Fruit fly (Drosophila melanogaster) whole organism, wandering third instar larva: ENCODE results near the gene CG12010.

Source experiments
- Abd-B ChIP-seq: fragments of >200 bp; optimal IDR thresholded peaks from 2 replicates; lab custom pipeline; 2017; ENCODE audit warnings: missing biosample characterization, missing genetic modification characterization
- CG32264 ChIP-seq: fragments of 200-800 bp; sonication (Bioruptor generic); optimal IDR thresholded peaks from 2 replicates; lab custom pipeline; 2016; ENCODE audit warnings: missing biosample characterization, missing genetic modification characterization
- CG9705 ChIP-seq: fragments of 200-800 bp; sonication (Bioruptor generic); optimal IDR thresholded peaks from 2 replicates; lab custom pipeline; 2018; ENCODE audit warnings: missing biosample characterization, mild to moderate bottlenecking, missing genetic modification characterization
- CrebA ChIP-seq: fragments of 200-800 bp; sonication (Bioruptor generic); optimal IDR thresholded peaks from 2 replicates; lab custom pipeline; 2016; ENCODE audit warnings: missing biosample characterization, mild to moderate bottlenecking, missing genetic modification characterization, borderline replicate concordance
- Dfd ChIP-seq: fragments of >200 bp; optimal IDR thresholded peaks from 2 replicates; lab custom pipeline; 2017; ENCODE audit warnings: missing biosample characterization, missing genetic modification characterization
- Dif ChIP-seq: fragments of 200-275, 200-300 bp; sonication (Bioruptor generic); optimal IDR thresholded peaks from 2 replicates; lab custom pipeline; 2018; ENCODE audit warnings: missing biosample characterization, missing genetic modification characterization; ENCODE audit not compliant: partially characterized antibody
- GATAd ChIP-seq: sonication (Bioruptor generic); optimal IDR thresholded peaks from 2 replicates; lab custom pipeline; 2016; ENCODE audit warnings: missing biosample characterization, missing genetic modification characterization
- HLH106 ChIP-seq: fragments of 200-800 bp; optimal IDR thresholded peaks from 3 replicates; lab custom pipeline; 2019; ENCODE audit warnings: missing biosample characterization, mild to moderate bottlenecking, missing genetic modification characterization, moderate library complexity
- Hnf4 ChIP-seq: fragments of 200-800 bp; sonication (Bioruptor generic); optimal IDR thresholded peaks from 2 replicates; lab custom pipeline; 2016; ENCODE audit warnings: missing biosample characterization, mild to moderate bottlenecking, missing genetic modification characterization
- Hr78 ChIP-seq: fragments of >200 bp; optimal IDR thresholded peaks from 2 replicates; lab custom pipeline; 2017; ENCODE audit warnings: missing biosample characterization, missing genetic modification characterization
- Hr83 ChIP-seq: fragments of 200-300 bp; sonication (Bioruptor generic); optimal IDR thresholded peaks from 2 replicates; lab custom pipeline; 2016; ENCODE audit warnings: missing biosample characterization, mild to moderate bottlenecking, missing genetic modification characterization, moderate library complexity; ENCODE audit not compliant: poor library complexity, severe bottlenecking
- Mio ChIP-seq: sonication (Bioruptor generic); optimal IDR thresholded peaks from 2 replicates; lab custom pipeline; 2016; ENCODE audit warnings: missing biosample characterization, missing genetic modification characterization
- Myc ChIP-seq: fragments of >200 bp; optimal IDR thresholded peaks from 2 replicates; lab custom pipeline; 2017
- N ChIP-seq: fragments of >200 bp; optimal IDR thresholded peaks from 2 replicates; lab custom pipeline; 2018; ENCODE audit warnings: missing biosample characterization, missing external identifiers, missing genetic modification characterization
- OdsH ChIP-seq: fragments of 200-800 bp; sonication (Bioruptor generic); optimal IDR thresholded peaks from 2 replicates; lab custom pipeline; 2016; ENCODE audit warnings: missing biosample characterization, mild to moderate bottlenecking, missing genetic modification characterization
- Rel ChIP-seq, 2 experiments: fragments of 200-800 bp; sonication (Bioruptor generic) in 1 of 2; optimal IDR thresholded peaks; 2 replicates in 1 of 2; 3 replicates in 1 of 2; lab custom pipeline; 2016 to 2019; ENCODE audit warnings: mild to moderate bottlenecking in 2 of 2, missing biosample characterization in 2 of 2, missing genetic modification characterization in 2 of 2, moderate library complexity in 1 of 2
- Sp1 ChIP-seq: fragments of 200-800 bp; sonication (Bioruptor generic); optimal IDR thresholded peaks from 3 replicates; lab custom pipeline; 2019; ENCODE audit warnings: missing biosample characterization, mild to moderate bottlenecking, missing genetic modification characterization, moderate library complexity
- dl ChIP-seq, 2 experiments: fragments of 175-275, 200-275 bp in 1 of 2; fragments of 200-275 bp in 1 of 2; sonication (Bioruptor generic); optimal IDR thresholded peaks; lab custom pipeline; 2018; ENCODE audit warnings: mild to moderate bottlenecking in 2 of 2, missing biosample characterization in 2 of 2, missing genetic modification characterization in 2 of 2, moderate library complexity in 2 of 2; ENCODE audit not compliant: partially characterized antibody in 2 of 2, insufficient read depth in 1 of 2
- dmrt93B ChIP-seq: fragments of 200-800 bp; sonication (Bioruptor generic); optimal IDR thresholded peaks from 2 replicates; lab custom pipeline; 2018; ENCODE audit warnings: missing biosample characterization, mild to moderate bottlenecking, missing genetic modification characterization
- ey ChIP-seq: fragments of 200-800 bp; sonication (Bioruptor generic); optimal IDR thresholded peaks from 2 replicates; lab custom pipeline; 2016; ENCODE audit warnings: missing biosample characterization, missing genetic modification characterization
- foxo ChIP-seq, 2 experiments: fragments of 200-800 bp; sonication (Bioruptor generic); optimal IDR thresholded peaks; 2 replicates in 1 of 2; 3 replicates in 1 of 2; lab custom pipeline; 2016 to 2017; ENCODE audit warnings: missing biosample characterization in 2 of 2, missing genetic modification characterization in 2 of 2
- fru ChIP-seq: fragments of 200-800 bp; sonication (Bioruptor generic); optimal IDR thresholded peaks from 3 replicates; lab custom pipeline; 2016; ENCODE audit warnings: missing biosample characterization, mild to moderate bottlenecking, missing genetic modification characterization
- h ChIP-seq: fragments of 200-800 bp; sonication (Bioruptor generic); optimal IDR thresholded peaks from 3 replicates; lab custom pipeline; 2016; ENCODE audit warnings: missing biosample characterization, mild to moderate bottlenecking, missing genetic modification characterization
- jim ChIP-seq: fragments of 175-275, 200-325 bp; sonication (Bioruptor generic); optimal IDR thresholded peaks from 2 replicates; lab custom pipeline; 2016; ENCODE audit warnings: missing biosample characterization, mild to moderate bottlenecking, missing genetic modification characterization
- pan ChIP-seq: fragments of >200 bp; optimal IDR thresholded peaks from 2 replicates; lab custom pipeline; 2017
- psq ChIP-seq: fragments of 200-800 bp; sonication (Bioruptor generic); optimal IDR thresholded peaks from 3 replicates; lab custom pipeline; 2017; ENCODE audit warnings: missing biosample characterization, mild to moderate bottlenecking, missing genetic modification characterization, moderate library complexity
- rgr ChIP-seq: fragments of 200-800 bp; sonication (Bioruptor generic); optimal IDR thresholded peaks from 3 replicates; lab custom pipeline; 2016; ENCODE audit warnings: missing biosample characterization, mild to moderate bottlenecking, missing genetic modification characterization
- sage ChIP-seq: fragments of 200-800 bp; sonication (Bioruptor generic); optimal IDR thresholded peaks from 2 replicates; lab custom pipeline; 2016; ENCODE audit warnings: missing biosample characterization, mild to moderate bottlenecking, missing genetic modification characterization
- sv ChIP-seq: fragments of 200-800 bp; sonication (Bioruptor generic); optimal IDR thresholded peaks from 3 replicates; lab custom pipeline; 2016; ENCODE audit warnings: missing biosample characterization, missing genetic modification characterization
- tai ChIP-seq: sonication (Bioruptor generic); optimal IDR thresholded peaks from 2 replicates; lab custom pipeline; 2016; ENCODE audit warnings: missing biosample characterization, missing genetic modification characterization
- usp ChIP-seq: fragments of >200 bp; optimal IDR thresholded peaks from 2 replicates; lab custom pipeline; 2017; ENCODE audit warnings: missing biosample characterization, missing genetic modification characterization
- woc ChIP-seq: sonication (Bioruptor generic); optimal IDR thresholded peaks from 2 replicates; lab custom pipeline; 2016; ENCODE audit warnings: missing biosample characterization, mild to moderate bottlenecking, missing genetic modification characterization

Gene CG12010

DNA sequence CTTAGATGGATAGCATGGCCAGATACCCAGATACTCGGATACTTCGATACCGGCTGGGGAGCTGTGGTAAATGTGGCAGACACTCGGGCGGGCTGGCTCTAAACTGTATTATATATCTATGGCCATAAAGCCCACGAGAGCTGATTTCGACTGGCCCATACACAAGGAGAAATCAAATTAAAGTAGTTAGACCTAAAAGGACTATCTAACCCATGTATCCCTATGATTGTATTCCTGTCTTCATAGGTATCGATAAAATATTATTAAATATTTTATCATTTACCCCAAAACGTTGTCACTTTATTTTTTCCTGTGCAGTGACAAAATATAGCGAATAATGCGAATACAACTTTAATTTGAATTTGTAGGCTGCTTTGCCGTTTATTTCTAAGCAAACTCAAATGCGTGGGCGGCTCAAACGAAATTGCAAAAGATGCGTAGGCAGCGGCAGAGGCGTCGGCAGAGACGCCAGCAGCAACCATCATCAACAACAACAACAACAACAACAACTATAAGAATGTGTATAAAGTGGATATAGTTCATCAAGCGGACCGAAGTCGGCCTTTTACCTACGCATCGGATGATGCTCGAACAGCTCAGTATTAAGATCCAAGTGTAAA lies 7.9 kb downstream of the CG12010 start:
- TF ChIP-seq woc (no peak), CG9705 (GFP tag; lab: Kevin White, UChicago) (no peak), Dfd (GFP tag; lab: Kevin White, UChicago) (no peak), usp (GFP tag; lab: Kevin White, UChicago) (no peak), N (GFP tag; lab: Kevin White, UChicago) (no peak), pan (no peak), jim (GFP tag; lab: Kevin White, UChicago) (no peak), tai (GFP tag; lab: Kevin White, UChicago) (no peak), GATAd (no peak), Dif (GFP tag; lab: Kevin White, UChicago) (no peak), HLH106 (tag; lab: Kevin White, UChicago) (no peak), Hnf4 (no peak), dl (GFP tag; optimal IDR thresholded peaks at IDR 0.05; lab: Kevin White, UChicago; ENCODE audit: insufficient read depth in 1 of 2, partially characterized antibody in 2 of 2) (no peak), CG32264 (GFP tag; lab: Kevin White, UChicago) (no peak), h (GFP tag; lab: Kevin White, UChicago) (no peak)

DNA sequence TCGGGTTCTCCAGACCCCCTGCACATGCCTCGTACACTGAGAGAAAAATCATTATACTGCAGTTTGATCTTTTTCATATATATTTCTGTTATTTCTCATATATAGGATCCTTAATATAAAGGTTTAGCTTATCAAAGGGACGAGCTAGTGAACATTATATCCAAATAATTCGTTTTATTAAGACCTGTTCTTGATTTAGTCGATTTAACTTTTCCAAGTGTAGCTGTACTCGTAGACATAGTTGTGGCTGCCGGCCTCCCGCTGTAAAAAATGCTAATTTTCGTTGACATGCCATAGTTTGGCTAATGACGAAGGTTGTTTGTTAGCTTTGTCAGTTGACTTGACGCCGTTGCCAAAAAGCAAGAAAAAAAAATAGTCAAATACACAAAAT lies 8.4 kb downstream of the CG12010 start:
- TF ChIP-seq Mio = no peak
- peak; percentile 77 for TF ChIP-seq sv (GFP tag; lab: Kevin White, UChicago)
- no peak for TF ChIP-seq Dif (GFP tag; lab: Kevin White, UChicago)
- peak; percentile 13 for TF ChIP-seq fru (GFP tag; lab: Kevin White, UChicago)
- TF ChIP-seq foxo (GFP tag; optimal IDR thresholded peaks at IDR 0.05; lab: Kevin White, UChicago) = peak in 1 of 2 experiments; percentile 15
- TF ChIP-seq Hnf4 = no peak
- no peak for TF ChIP-seq sage (GFP tag; lab: Kevin White, UChicago)
- no peak for TF ChIP-seq pan
- TF ChIP-seq, all 38 proteins: peak for 3

DNA sequence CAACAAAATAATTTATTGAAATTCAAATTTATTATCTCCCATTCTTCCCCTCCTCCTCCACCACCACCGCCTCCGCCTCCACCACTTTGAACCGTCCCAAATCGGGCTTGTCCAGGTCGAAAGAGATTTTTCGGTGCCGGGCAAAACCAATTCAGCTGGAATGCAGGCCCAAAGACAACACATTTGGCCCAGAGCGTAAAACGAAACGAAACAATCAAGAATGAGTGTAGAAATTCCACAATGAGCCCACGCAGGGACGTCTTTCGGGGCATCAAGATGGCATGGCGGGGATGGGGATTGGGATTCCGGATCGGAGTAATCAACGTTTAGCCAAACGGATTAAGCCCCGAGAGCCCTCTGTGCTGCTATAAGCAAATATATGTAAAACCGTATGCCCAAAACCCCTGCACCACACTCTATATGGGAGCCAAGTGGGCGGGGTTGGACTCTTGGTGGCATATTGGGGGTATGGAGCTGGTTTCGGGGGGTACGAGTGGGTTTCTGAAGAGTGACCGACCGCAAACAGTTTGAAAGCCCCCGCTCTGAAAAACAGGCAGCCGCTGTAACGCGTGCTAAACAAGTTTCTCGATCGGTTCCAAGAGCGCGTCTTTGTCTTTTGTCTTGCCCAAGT lies 10.0 kb downstream of the CG12010 start:
- TF ChIP-seq Dif (GFP tag; lab: Kevin White, UChicago) (peak; percentile 75), HLH106 (tag; lab: Kevin White, UChicago) (no peak), Hr78 (GFP tag; lab: Kevin White, UChicago) (no peak), dl (GFP tag; optimal IDR thresholded peaks at IDR 0.05; lab: Kevin White, UChicago; ENCODE audit: insufficient read depth in 1 of 2, partially characterized antibody in 2 of 2) (peak; percentile 18 to 41), CrebA (GFP tag; lab: Kevin White, UChicago) (no peak), rgr (no peak), fru (GFP tag; lab: Kevin White, UChicago) (no peak), Myc (lab: Kevin White, UChicago) (no peak), foxo (GFP tag; optimal IDR thresholded peaks at IDR 0.05; lab: Kevin White, UChicago) (no peak), Rel (GFP tag; optimal IDR thresholded peaks at IDR 0.05; lab: Kevin White, UChicago) (no peak), Rel (tag; optimal IDR thresholded peaks at IDR 0.05; lab: Kevin White, UChicago) (peak; percentile 29), psq (GFP tag; lab: Kevin White, UChicago) (peak; percentile 10), Abd-B (no peak), Sp1 (no peak), woc (no peak), CG32264 (GFP tag; lab: Kevin White, UChicago) (no peak)
- TF ChIP-seq, all 38 proteins: peak for 4

dm6 chr3L:3384596-3385436 lies 10.7 kb downstream of the CG12010 start:
- TF ChIP-seq dmrt93B = peak; percentile 41
- peak; percentile 19 for TF ChIP-seq ey (GFP tag; lab: Kevin White, UChicago)
- no peak for TF ChIP-seq CG9705 (GFP tag; lab: Kevin White, UChicago)
- peak; percentile 57 for TF ChIP-seq Sp1
- peak; percentile 42 for TF ChIP-seq Hr83
- no peak for TF ChIP-seq sage (GFP tag; lab: Kevin White, UChicago)
- peak in 1 of 2 experiments; percentile 60 for TF ChIP-seq foxo (GFP tag; optimal IDR thresholded peaks at IDR 0.05; lab: Kevin White, UChicago)
- TF ChIP-seq tai (GFP tag; lab: Kevin White, UChicago) = no peak
- TF ChIP-seq pan = peak; percentile 63
- no peak for TF ChIP-seq sv (GFP tag; lab: Kevin White, UChicago)
- peak; percentile 68 for TF ChIP-seq woc
- TF ChIP-seq HLH106 (tag; lab: Kevin White, UChicago) = peak; percentile 54
- TF ChIP-seq psq (GFP tag; lab: Kevin White, UChicago) = peak; percentile 44
- TF ChIP-seq fru (GFP tag; lab: Kevin White, UChicago) = peak; percentile 13
- TF ChIP-seq h (GFP tag; lab: Kevin White, UChicago) = peak; percentile 41
- TF ChIP-seq Hr78 (GFP tag; lab: Kevin White, UChicago) = no peak
- peak; percentile 52 for TF ChIP-seq rgr
- peak; percentile 64 for TF ChIP-seq OdsH (GFP tag; lab: Kevin White, UChicago)
- TF ChIP-seq Dif (GFP tag; lab: Kevin White, UChicago) = no peak
- TF ChIP-seq Hnf4 = no peak
- no peak for TF ChIP-seq dl (GFP tag; optimal IDR thresholded peaks at IDR 0.05; lab: Kevin White, UChicago; ENCODE audit: insufficient read depth in 1 of 2, partially characterized antibody in 2 of 2)
